Fruit fly (Drosophila melanogaster) whole organism, embryonic: Measurements from ENCODE around the gene Rab26.

Experiments
- CG1024 ChIP-seq: fragments of 200-800 bp; sonication (Bioruptor generic); IDR thresholded peaks from 2 replicates; pipeline ENCODE4 v1.3.6; 2022; ENCODE audit warnings: missing biosample characterization, missing genetic modification characterization
- CG13624 ChIP-seq: fragments of 200-800 bp; sonication (Bioruptor generic); optimal IDR thresholded peaks from 2 replicates; lab custom pipeline; 2016; ENCODE audit warnings: missing biosample characterization, missing genetic modification characterization
- CG6791 ChIP-seq: fragments of 200-800 bp; sonication (Bioruptor generic); IDR thresholded peaks from 3 replicates; pipeline ENCODE4 v1.3.6; 2022; ENCODE audit warnings: missing biosample characterization, missing genetic modification characterization; ENCODE audit not compliant: partially characterized antibody
- NfI ChIP-seq: fragments of 200-800 bp; sonication (Bioruptor generic); optimal IDR thresholded peaks from 3 replicates; lab custom pipeline; 2018; ENCODE audit warnings: missing biosample characterization, mild to moderate bottlenecking, missing genetic modification characterization, moderate library complexity
- ci ChIP-seq: fragments of 200-800 bp; sonication (Bioruptor generic); IDR thresholded peaks from 3 replicates; pipeline ENCODE4 v1.3.6; 2022; ENCODE audit warnings: missing biosample characterization, missing genetic modification characterization
- pzg ChIP-seq: fragments of 200-800 bp; sonication (Bioruptor generic); optimal IDR thresholded peaks from 3 replicates; lab custom pipeline; 2018; ENCODE audit warnings: missing biosample characterization, mild to moderate bottlenecking, missing genetic modification characterization, moderate library complexity
- ttk ChIP-seq: fragments of 200-800 bp; sonication (Bioruptor generic); IDR thresholded peaks from 2 replicates; pipeline ENCODE4 v2.1.2; 2022; ENCODE audit warnings: missing biosample characterization, missing genetic modification characterization

- TF ChIP-seq pzg (GFP tag; lab: Kevin White, UChicago), result no peak
- TF ChIP-seq CG1024 (GFP tag; lab: Robert Waterston, UW), result no peak
- TF ChIP-seq ci (GFP tag; lab: Robert Waterston, UW), result no peak
- no peak for TF ChIP-seq NfI (GFP tag; lab: Kevin White, UChicago)
- peak; percentile 50; the same call in 1 of the 3 replicates for TF ChIP-seq CG6791 (GFP tag; lab: Robert Waterston, UW)
- TF ChIP-seq CG13624 (GFP tag; lab: Kevin White, UChicago), result no peak
- TF ChIP-seq ttk (GFP tag; lab: Robert Waterston, UW), result no peak
These were observed 52.7 kb downstream of the Rab26 start for dm6 chr3L:21371230-21371629.
